Worm (Caenorhabditis elegans): ENCODE results near the gene ipla-5.

DNA sequence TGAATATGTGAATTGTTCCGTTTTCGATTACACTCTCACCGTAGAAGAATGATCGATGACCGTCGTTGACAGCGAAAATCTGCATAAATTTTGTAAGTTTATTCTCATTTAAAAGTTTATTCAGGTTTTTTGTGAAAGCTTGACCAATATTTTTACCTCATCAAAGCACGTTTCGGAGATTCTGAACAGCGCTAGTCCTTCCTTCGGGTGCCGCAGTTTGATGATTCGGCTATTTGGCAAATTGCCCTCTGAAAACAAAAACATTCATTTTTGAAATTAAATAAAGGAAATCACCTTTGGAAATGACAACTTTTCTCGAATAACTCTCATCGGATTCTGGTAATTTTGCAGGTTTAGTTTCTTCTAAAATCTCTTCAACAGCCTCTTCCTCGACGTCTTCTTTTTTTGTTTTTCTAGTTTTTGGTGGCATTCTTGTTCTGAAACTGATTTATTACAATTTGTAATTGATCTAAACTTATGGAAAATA, 25.9 kb downstream of the ipla-5 start, which contains the start of gene F21D5.6:
- no peak for TF ChIP-seq blmp-1 (tag; optimal IDR thresholded peaks at IDR 0.05)
- TF ChIP-seq ces-1 (GFP tag; optimal IDR thresholded peaks at IDR 0.05): no peak
- TF ChIP-seq lin-13 (tag; optimal IDR thresholded peaks at IDR 0.05): no peak
